Fruit fly (Drosophila melanogaster) whole organism, embryonic: ENCODE data around the gene mRpS9.

Experiments used
- B-H2 ChIP-seq: fragments of 200-800 bp; sonication (Bioruptor generic); optimal IDR thresholded peaks from 2 replicates; lab custom pipeline; 2018; ENCODE audit warnings: missing biosample characterization, mild to moderate bottlenecking, missing genetic modification characterization
- BEAF-32 ChIP-seq: fragments of 200-800 bp; sonication (Bioruptor generic); optimal IDR thresholded peaks from 3 replicates; lab custom pipeline; 2017; ENCODE audit warnings: missing biosample characterization, missing genetic modification characterization, mild to moderate bottlenecking, moderate library complexity, missing genetic modification reagents
- CG10654 ChIP-seq: fragments of 200-800 bp; sonication (Bioruptor generic); optimal IDR thresholded peaks from 2 replicates; lab custom pipeline; 2016; ENCODE audit warnings: missing biosample characterization, missing genetic modification characterization
- CG11696 ChIP-seq: fragments of 200-800 bp; sonication (Bioruptor generic); IDR thresholded peaks from 2 replicates; pipeline ENCODE4 v1.3.6; 2022; ENCODE audit warnings: missing biosample characterization, missing genetic modification characterization
- CG12299 ChIP-seq: fragments of 200-800 bp; sonication (Bioruptor generic); optimal IDR thresholded peaks from 2 replicates; lab custom pipeline; 2018; ENCODE audit warnings: missing biosample characterization, mild to moderate bottlenecking, missing genetic modification characterization
- CG13123 ChIP-seq: fragments of 200-800 bp; sonication (Bioruptor generic); optimal IDR thresholded peaks from 2 replicates; lab custom pipeline; 2016; ENCODE audit warnings: missing biosample characterization, missing genetic modification characterization
- CG14050 ChIP-seq: fragments of 200-800 bp; sonication (Bioruptor generic); IDR thresholded peaks from 3 replicates; pipeline ENCODE4 v1.3.6; 2022; ENCODE audit warnings: missing biosample characterization, missing genetic modification characterization
- CG15269 ChIP-seq: fragments of 200-800 bp; sonication (Bioruptor generic); optimal IDR thresholded peaks from 2 replicates; lab custom pipeline; 2018; ENCODE audit warnings: missing biosample characterization, mild to moderate bottlenecking, missing genetic modification characterization, moderate library complexity
- CG17829 ChIP-seq: fragments of 200-800 bp; optimal IDR thresholded peaks from 2 replicates; lab custom pipeline; 2019; ENCODE audit warnings: missing biosample characterization, mild to moderate bottlenecking, missing genetic modification characterization, moderate library complexity
- CG2678 ChIP-seq: fragments of 200-800 bp; sonication (Bioruptor generic); optimal IDR thresholded peaks from 3 replicates; lab custom pipeline; 2019; ENCODE audit warnings: missing biosample characterization, mild to moderate bottlenecking, missing genetic modification characterization, moderate library complexity
- CG33557 ChIP-seq: fragments of 200-800 bp; sonication (Bioruptor generic); optimal IDR thresholded peaks from 2 replicates; lab custom pipeline; 2019; ENCODE audit warnings: missing biosample characterization, mild to moderate bottlenecking, missing genetic modification characterization, moderate library complexity
- CG7745 ChIP-seq: fragments of 200-800 bp; sonication (Bioruptor generic); optimal IDR thresholded peaks from 2 replicates; lab custom pipeline; 2018; ENCODE audit warnings: missing biosample characterization, mild to moderate bottlenecking, missing genetic modification characterization, moderate library complexity
- CG8359 ChIP-seq: fragments of 200-800 bp; sonication (Bioruptor generic); optimal IDR thresholded peaks from 2 replicates; lab custom pipeline; 2017; ENCODE audit warnings: missing biosample characterization, mild to moderate bottlenecking, missing genetic modification characterization, borderline replicate concordance
- CG8944 ChIP-seq: fragments of 200-800 bp; sonication (Bioruptor generic); optimal IDR thresholded peaks from 3 replicates; lab custom pipeline; 2016; ENCODE audit warnings: missing biosample characterization, missing genetic modification characterization
- CG9932 ChIP-seq: fragments of 200-800 bp; sonication (Bioruptor generic); IDR thresholded peaks from 2 replicates; pipeline ENCODE4 v1.3.6; 2022; ENCODE audit warnings: missing biosample characterization, missing genetic modification characterization
- CkIIα-i1 ChIP-seq: fragments of 200-800 bp; sonication (Bioruptor generic); IDR thresholded peaks from 2 replicates; pipeline ENCODE4 v1.3.6; 2022; ENCODE audit warnings: missing biosample characterization, missing genetic modification characterization
- CrebB ChIP-seq: fragments of 200-800 bp; sonication (Bioruptor generic); optimal IDR thresholded peaks from 3 replicates; lab custom pipeline; 2018; ENCODE audit warnings: missing biosample characterization, mild to moderate bottlenecking, missing genetic modification characterization
- D ChIP-seq, 2 experiments: fragments of 200-800 bp in 1 of 2; fragments of >200 bp in 1 of 2; sonication (Bioruptor generic) in 1 of 2; optimal IDR thresholded peaks; 2 replicates in 1 of 2; 3 replicates in 1 of 2; lab custom pipeline; 2017; ENCODE audit warnings: mild to moderate bottlenecking in 1 of 2, missing biosample characterization in 1 of 2, missing genetic modification characterization in 1 of 2, missing genetic modification reagents in 1 of 2
- Dfd ChIP-seq, 2 experiments: fragments of >200 bp; optimal IDR thresholded peaks; 2 replicates each; lab custom pipeline; 2017; ENCODE audit warnings: missing biosample characterization in 2 of 2, missing genetic modification characterization in 2 of 2
- Doc2 ChIP-seq: fragments of 200-800 bp; sonication (Bioruptor generic); IDR thresholded peaks from 2 replicates; pipeline ENCODE4 v1.3.6; 2022; ENCODE audit warnings: missing biosample characterization, missing genetic modification characterization
- E2f2 ChIP-seq: fragments of 200-800 bp; sonication (Bioruptor generic); IDR thresholded peaks from 2 replicates; pipeline ENCODE4 v1.3.6; 2022; ENCODE audit warnings: missing biosample characterization, missing genetic modification characterization
- Fer1 ChIP-seq: fragments of 200-800 bp; sonication (Bioruptor generic); optimal IDR thresholded peaks from 2 replicates; lab custom pipeline; 2017; ENCODE audit warnings: missing biosample characterization, mild to moderate bottlenecking, missing genetic modification characterization
- Fer3 ChIP-seq: fragments of 200-800 bp; sonication (Bioruptor generic); optimal IDR thresholded peaks from 2 replicates; lab custom pipeline; 2018; ENCODE audit warnings: missing biosample characterization, mild to moderate bottlenecking, missing genetic modification characterization, moderate library complexity
- Gsc ChIP-seq: fragments of 200-800 bp; sonication (Bioruptor generic); IDR thresholded peaks from 2 replicates; pipeline ENCODE4 v1.3.6; 2022; ENCODE audit warnings: missing biosample characterization, missing genetic modification characterization
- Hr51 ChIP-seq, 2 experiments: fragments of 200-800 bp; sonication (Bioruptor generic); optimal IDR thresholded peaks; 2 replicates in 1 of 2; 3 replicates in 1 of 2; lab custom pipeline; 2016 to 2018; ENCODE audit warnings: missing biosample characterization in 2 of 2, missing genetic modification characterization in 2 of 2, mild to moderate bottlenecking in 1 of 2, moderate library complexity in 1 of 2
- Opbp ChIP-seq: fragments of 200-800 bp; sonication (Bioruptor generic); IDR thresholded peaks from 3 replicates; pipeline ENCODE4 v1.3.6; 2022; ENCODE audit warnings: missing biosample characterization, missing genetic modification characterization; ENCODE audit not compliant: partially characterized antibody
- Sin3A ChIP-seq: fragments of >200 bp; optimal IDR thresholded peaks from 2 replicates; lab custom pipeline; 2018
- Sry-δ ChIP-seq: fragments of 200-800 bp; sonication (Bioruptor generic); optimal IDR thresholded peaks from 2 replicates; lab custom pipeline; 2016; ENCODE audit warnings: missing biosample characterization, missing genetic modification characterization
- TFAM ChIP-seq: fragments of 200-800 bp; sonication (Bioruptor generic); optimal IDR thresholded peaks from 2 replicates; lab custom pipeline; 2017; ENCODE audit warnings: missing biosample characterization, missing genetic modification characterization, inconsistent platforms
- Taf1 ChIP-seq: fragments of 200-800 bp; sonication (Bioruptor generic); IDR thresholded peaks from 2 replicates; pipeline ENCODE4 v1.3.6; 2022; ENCODE audit warnings: missing biosample characterization, missing genetic modification characterization
- Xbp1 ChIP-seq: fragments of 200-800 bp; sonication (Bioruptor generic); optimal IDR thresholded peaks from 3 replicates; lab custom pipeline; 2016; ENCODE audit warnings: missing biosample characterization, mild to moderate bottlenecking, missing genetic modification characterization
- bab2 ChIP-seq: fragments of 200-800 bp; sonication (Bioruptor generic); optimal IDR thresholded peaks from 2 replicates; lab custom pipeline; 2016; ENCODE audit warnings: missing biosample characterization, missing genetic modification characterization
- caup ChIP-seq: fragments of 200-800 bp; sonication (Bioruptor generic); optimal IDR thresholded peaks from 3 replicates; lab custom pipeline; 2017; ENCODE audit warnings: missing biosample characterization, mild to moderate bottlenecking, missing genetic modification characterization, moderate library complexity; ENCODE audit not compliant: severe bottlenecking
- dm ChIP-seq: fragments of 200-800 bp; sonication (Bioruptor generic); optimal IDR thresholded peaks from 3 replicates; lab custom pipeline; 2016; ENCODE audit warnings: missing biosample characterization, missing genetic modification characterization
- emc ChIP-seq: fragments of 200-800 bp; sonication (Bioruptor generic); optimal IDR thresholded peaks from 2 replicates; lab custom pipeline; 2016; ENCODE audit warnings: missing biosample characterization, missing genetic modification characterization
- fd64A ChIP-seq: fragments of 200-800 bp; sonication (Bioruptor generic); optimal IDR thresholded peaks from 3 replicates; lab custom pipeline; 2018; ENCODE audit warnings: missing biosample characterization, mild to moderate bottlenecking, missing genetic modification characterization
- hb ChIP-seq: fragments of 200-800 bp; sonication (Bioruptor generic); IDR thresholded peaks from 3 replicates; pipeline ENCODE4 v1.3.6; 2022; ENCODE audit warnings: missing biosample characterization, missing genetic modification characterization; ENCODE audit not compliant: partially characterized antibody
- nerfin-2 ChIP-seq: fragments of 200-800 bp; sonication (Bioruptor generic); IDR thresholded peaks from 2 replicates; pipeline ENCODE4 v1.3.6; 2022; ENCODE audit warnings: missing biosample characterization, missing genetic modification characterization; ENCODE audit not compliant: partially characterized antibody
- nom ChIP-seq: fragments of 200-800 bp; sonication (Bioruptor generic); optimal IDR thresholded peaks from 2 replicates; lab custom pipeline; 2017; ENCODE audit warnings: missing biosample characterization, missing genetic modification characterization, mild to moderate bottlenecking, moderate library complexity, missing genetic modification reagents
- pita ChIP-seq: fragments of 200-800 bp; sonication (Bioruptor generic); optimal IDR thresholded peaks from 2 replicates; lab custom pipeline; 2017; ENCODE audit warnings: missing biosample characterization, mild to moderate bottlenecking, missing genetic modification characterization
- pros ChIP-seq: fragments of 200-800 bp; sonication (Bioruptor generic); optimal IDR thresholded peaks from 3 replicates; lab custom pipeline; 2019; ENCODE audit warnings: missing biosample characterization, mild to moderate bottlenecking, missing genetic modification characterization, moderate library complexity
- repo ChIP-seq: fragments of 200-800 bp; sonication (Bioruptor generic); optimal IDR thresholded peaks from 2 replicates; lab custom pipeline; 2016; ENCODE audit warnings: missing biosample characterization, missing genetic modification characterization
- sens ChIP-seq: fragments of 200-800 bp; sonication (Bioruptor generic); peaks from one replicate; lab custom pipeline; 2016; ENCODE audit warnings: missing biosample characterization, missing genetic modification characterization
- sisA ChIP-seq: fragments of 200-800 bp; sonication (Bioruptor generic); IDR thresholded peaks from 2 replicates; pipeline ENCODE4 v1.3.6; 2022; ENCODE audit warnings: missing biosample characterization, missing genetic modification characterization
- sna ChIP-seq: fragments of 200-800 bp; sonication (Bioruptor generic); IDR thresholded peaks from 2 replicates; pipeline ENCODE4 v1.3.6; 2022; ENCODE audit warnings: missing biosample characterization, missing genetic modification characterization; ENCODE audit not compliant: partially characterized antibody
- ssp ChIP-seq: fragments of 200-800 bp; sonication (Bioruptor generic); IDR thresholded peaks from 2 replicates; pipeline ENCODE4 v1.3.6; 2022; ENCODE audit warnings: missing biosample characterization, missing genetic modification characterization
- sug ChIP-seq: fragments of 200-800 bp; optimal IDR thresholded peaks from 2 replicates; lab custom pipeline; 2019; ENCODE audit warnings: missing biosample characterization, mild to moderate bottlenecking, missing genetic modification characterization, moderate library complexity
- ttk ChIP-seq: fragments of 200-800 bp; sonication (Bioruptor generic); IDR thresholded peaks from 2 replicates; pipeline ENCODE4 v2.1.2; 2022; ENCODE audit warnings: missing biosample characterization, missing genetic modification characterization
- vfl ChIP-seq: fragments of 200-800 bp; sonication (Bioruptor generic); optimal IDR thresholded peaks from 2 replicates; lab custom pipeline; 2016; ENCODE audit warnings: missing biosample characterization, missing genetic modification characterization
- yki ChIP-seq: fragments of >200 bp; optimal IDR thresholded peaks from 3 replicates; lab custom pipeline; 2018
- zf30C ChIP-seq: fragments of 200-800 bp; sonication (Bioruptor generic); optimal IDR thresholded peaks from 3 replicates; lab custom pipeline; 2018; ENCODE audit warnings: missing biosample characterization, mild to moderate bottlenecking, missing genetic modification characterization

Gene mRpS9

dm6 chr3R:7911482-7911881 is 9.0 kb upstream of the mRpS9 start, which contains the start of gene Prat (continued):
- TF ChIP-seq BEAF-32 (peak; percentile 80), CG8944 (GFP tag; lab: Kevin White, UChicago) (no peak), CG11696 (GFP tag; lab: Robert Waterston, UW) (no peak), CG14050 (GFP tag; lab: Robert Waterston, UW) (no peak), Opbp (GFP tag; lab: Robert Waterston, UW) (peak; percentile 81), Hr51 (GFP tag; optimal IDR thresholded peaks at IDR 0.05; lab: Kevin White, UChicago) (no peak), TFAM (GFP tag; lab: Kevin White, UChicago) (no peak), Taf1 (GFP tag; lab: Robert Waterston, UW) (no peak), zf30C (GFP tag; lab: Kevin White, UChicago) (no peak), sisA (GFP tag; lab: Robert Waterston, UW) (no peak), CG10654 (GFP tag; lab: Kevin White, UChicago) (no peak), sens (GFP tag; lab: Kevin White, UChicago) (no peak), Gsc (GFP tag; lab: Robert Waterston, UW) (no peak), CG33557 (GFP tag; lab: Kevin White, UChicago) (no peak), CG12299 (tag; lab: Kevin White, UChicago) (no peak), sna (GFP tag; lab: Robert Waterston, UW) (peak; percentile 71), repo (GFP tag; lab: Kevin White, UChicago) (no peak), caup (GFP tag; lab: Kevin White, UChicago) (no peak), Sin3A (lab: Kevin White, UChicago) (peak; percentile 45), hb (GFP tag; lab: Robert Waterston, UW) (peak; percentile 47; the same call in 2 of the 3 replicates), CG15269 (tag; lab: Kevin White, UChicago) (no peak), Fer1 (peak; percentile 30), CrebB (tag; lab: Kevin White, UChicago) (no peak), CG2678 (no peak), CG17829 (peak; percentile 5), Doc2 (GFP tag; lab: Robert Waterston, UW) (no peak), CG8359 (GFP tag; lab: Kevin White, UChicago) (no peak), Sry-δ (peak; percentile 65), Xbp1 (no peak), Fer3 (tag; lab: Kevin White, UChicago) (no peak), Dfd (GFP tag; optimal IDR thresholded peaks at IDR 0.05; lab: Kevin White, UChicago) (no peak), CG9932 (no peak), CG7745 (tag; lab: Kevin White, UChicago) (no peak), CG13123 (no peak), E2f2 (GFP tag; lab: Robert Waterston, UW) (peak; percentile 74), bab2 (GFP tag; lab: Kevin White, UChicago) (no peak), emc (GFP tag; lab: Kevin White, UChicago) (no peak), dm (peak; percentile 80), nom (no peak), pita (no peak), ttk (GFP tag; lab: Robert Waterston, UW) (no peak), sug (tag; lab: Kevin White, UChicago) (peak; percentile 11), yki (lab: Kevin White, UChicago) (no peak), CkIIα-i1 (GFP tag; lab: Robert Waterston, UW) (no peak), vfl (GFP tag; lab: Kevin White, UChicago) (no peak), fd64A (GFP tag; lab: Kevin White, UChicago) (no peak), D (optimal IDR thresholded peaks at IDR 0.05; lab: Kevin White, UChicago) (peak; percentile 65), D (GFP tag; optimal IDR thresholded peaks at IDR 0.05; lab: Kevin White, UChicago) (no peak), pros (GFP tag; lab: Kevin White, UChicago) (no peak), ssp (GFP tag; lab: Robert Waterston, UW) (no peak), B-H2 (GFP tag; lab: Kevin White, UChicago) (no peak), nerfin-2 (GFP tag; lab: Robert Waterston, UW) (peak; percentile 63)
